Worm (Caenorhabditis elegans): Measurements from ENCODE around the gene F23B12.4.

- TF ChIP-seq lir-1 (GFP tag; conservative IDR thresholded peaks at IDR 0.05) = no peak
- no peak for TF ChIP-seq D2030.7 (GFP tag; IDR thresholded peaks at IDR 0.05)
- TF ChIP-seq nhr-80 (tag; optimal IDR thresholded peaks at IDR 0.05) = peak; percentile 78
- no peak for TF ChIP-seq zim-3 (tag; optimal IDR thresholded peaks at IDR 0.05)
- no peak for TF ChIP-seq B0336.3 (GFP tag; IDR thresholded peaks at IDR 0.05)
- TF ChIP-seq F52B5.7 (tag; optimal IDR thresholded peaks at IDR 0.05) = no peak
- no peak for TF ChIP-seq ets-4 (GFP tag; optimal IDR thresholded peaks at IDR 0.05)
- no peak for TF ChIP-seq unc-130 (GFP tag; optimal IDR thresholded peaks at IDR 0.05)
- no peak for TF ChIP-seq madf-3 (GFP tag; IDR thresholded peaks at IDR 0.05)
Measured at ce11 chrV:14447240-14447763, 6.4 kb downstream of the F23B12.4 start, which contains the start of the genes dlat-1 and fntb-1.

Measured in whole organism, young adult.